Fruit fly (Drosophila melanogaster): ENCODE data around the gene CG3437.

Gene CG3437

DNA sequence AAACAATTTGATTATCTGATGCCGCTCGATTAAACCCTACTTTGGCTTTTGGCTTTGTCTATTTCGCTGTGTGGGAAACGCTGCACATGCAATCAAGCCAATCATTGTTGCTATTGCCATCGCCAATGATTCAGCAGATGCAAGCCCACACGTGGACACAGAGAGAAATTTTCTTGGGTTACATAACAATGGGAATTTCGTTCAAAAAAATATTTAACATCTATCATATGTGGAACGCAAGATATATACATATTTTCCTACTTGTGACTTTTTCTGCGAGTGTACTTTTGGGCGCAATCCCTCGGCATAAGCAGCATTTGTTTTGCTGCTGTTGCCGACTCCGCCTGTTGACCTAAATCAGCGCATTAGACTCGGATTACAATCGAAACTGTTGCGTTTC lies 38.1 kb downstream of the CG3437 start:
- peak; percentile 21 for TF ChIP-seq CG34367 (tag; optimal IDR thresholded peaks at IDR 0.05)
- TF ChIP-seq CG9948 (tag; optimal IDR thresholded peaks at IDR 0.05) = peak; percentile 45
- peak; percentile 21 for TF ChIP-seq Snoo (tag; optimal IDR thresholded peaks at IDR 0.05)
- peak; percentile 36 for TF ChIP-seq CG14655 (GFP tag; optimal IDR thresholded peaks at IDR 0.05)
- peak; percentile 53 for TF ChIP-seq CG8301 (tag; optimal IDR thresholded peaks at IDR 0.05)
- peak; percentile 5 for TF ChIP-seq Pif1B (GFP tag; optimal IDR thresholded peaks at IDR 0.05)
- peak; percentile 85 for TF ChIP-seq CG4496 (GFP tag; IDR thresholded peaks at IDR 0.05)
- TF ChIP-seq D1 (tag; optimal IDR thresholded peaks at IDR 0.05) = no peak
- no peak for TF ChIP-seq CG10348 (GFP tag; IDR thresholded peaks at IDR 0.05)
- TF ChIP-seq rn (GFP tag; IDR thresholded peaks at IDR 0.05) = peak; percentile 60
- TF ChIP-seq Ets98B (GFP tag; IDR thresholded peaks at IDR 0.05) = peak; percentile 85
- TF ChIP-seq EcR (GFP tag; optimal IDR thresholded peaks at IDR 0.05) = no peak
- TF ChIP-seq CG13204 (GFP tag; optimal IDR thresholded peaks at IDR 0.05) = no peak
- TF ChIP-seq gl (tag; optimal IDR thresholded peaks at IDR 0.05) = no peak
- peak; percentile 90 for TF ChIP-seq CG32121 (GFP tag; IDR thresholded peaks at IDR 0.05)
- TF ChIP-seq CG8159 (tag; optimal IDR thresholded peaks at IDR 0.05) = peak; percentile 47
- TF ChIP-seq Pif1A (GFP tag; optimal IDR thresholded peaks at IDR 0.05) = peak; percentile 61
- peak; percentile 62 for TF ChIP-seq CG12605 (GFP tag; IDR thresholded peaks at IDR 0.05)
- peak; percentile 40 for TF ChIP-seq CG15710 (tag; optimal IDR thresholded peaks at IDR 0.05)
- TF ChIP-seq fd96Ca (GFP tag; IDR thresholded peaks at IDR 0.05) = peak; percentile 89
- TF ChIP-seq CG17806 (tag; optimal IDR thresholded peaks at IDR 0.05) = peak; percentile 64

DNA sequence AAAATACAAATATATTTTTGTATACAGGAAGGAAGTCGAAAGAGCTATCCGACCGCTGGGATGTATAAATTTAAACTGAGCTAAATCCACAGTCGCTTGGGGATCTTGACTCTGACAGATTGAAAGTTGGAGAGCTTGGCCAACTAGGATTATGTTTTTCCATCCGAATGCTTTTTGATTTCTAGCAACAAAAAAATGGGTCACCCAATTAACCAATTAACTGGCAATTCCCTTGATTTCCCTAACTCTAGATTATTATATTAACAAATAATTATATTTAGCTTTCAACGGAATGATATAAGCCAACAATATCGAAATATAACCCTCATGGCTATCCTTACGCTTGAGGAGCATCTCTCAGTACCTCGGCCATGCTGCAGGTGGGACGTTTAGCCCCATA lies 40.2 kb downstream of the CG3437 start, which contains the start of gene CG3982:
TSS of gene CG3982 (minus strand) at position 101 of the 400 bp plus-strand sequence.
- TF ChIP-seq EcR (GFP tag; optimal IDR thresholded peaks at IDR 0.05) (no peak), CG8159 (tag; optimal IDR thresholded peaks at IDR 0.05) (no peak), fd96Ca (GFP tag; IDR thresholded peaks at IDR 0.05) (no peak), CG32121 (GFP tag; IDR thresholded peaks at IDR 0.05) (no peak), CG17806 (tag; optimal IDR thresholded peaks at IDR 0.05) (no peak), gl (tag; optimal IDR thresholded peaks at IDR 0.05) (no peak), CG8301 (tag; optimal IDR thresholded peaks at IDR 0.05) (no peak), CG34367 (tag; optimal IDR thresholded peaks at IDR 0.05) (no peak), CG4496 (GFP tag; IDR thresholded peaks at IDR 0.05) (no peak), Ets98B (GFP tag; IDR thresholded peaks at IDR 0.05) (no peak), CG10348 (GFP tag; IDR thresholded peaks at IDR 0.05) (no peak)

dm6 chr3L:9410754-9411423 lies 46.6 kb downstream of the CG3437 start, which contains the start of the genes CG4022 and Cpsf5:
CG4022 (minus strand) TSS chr3L:9410832.
Cpsf5 (plus strand) TSS chr3L:9411038.
- TF ChIP-seq CG34367 (tag; optimal IDR thresholded peaks at IDR 0.05) (peak; percentile 52), Pif1A (GFP tag; optimal IDR thresholded peaks at IDR 0.05) (peak; percentile 59), gl (tag; optimal IDR thresholded peaks at IDR 0.05) (no peak), D1 (tag; optimal IDR thresholded peaks at IDR 0.05) (no peak), fd96Ca (GFP tag; IDR thresholded peaks at IDR 0.05) (peak; percentile 65; the same call in 2 of the 3 replicates), EcR (GFP tag; optimal IDR thresholded peaks at IDR 0.05) (peak; percentile 64), CG4496 (GFP tag; IDR thresholded peaks at IDR 0.05) (peak; percentile 75; the same call in 2 of the 3 replicates), CG8159 (tag; optimal IDR thresholded peaks at IDR 0.05) (peak; percentile 61), CG13204 (GFP tag; optimal IDR thresholded peaks at IDR 0.05) (no peak), CG32121 (GFP tag; IDR thresholded peaks at IDR 0.05) (peak; percentile 70), CG10348 (GFP tag; IDR thresholded peaks at IDR 0.05) (no peak), CG9948 (tag; optimal IDR thresholded peaks at IDR 0.05) (peak; percentile 64), Ets98B (GFP tag; IDR thresholded peaks at IDR 0.05) (peak; percentile 61), CG12605 (GFP tag; IDR thresholded peaks at IDR 0.05) (peak; percentile 60), CG8301 (tag; optimal IDR thresholded peaks at IDR 0.05) (peak; percentile 36), Pif1B (GFP tag; optimal IDR thresholded peaks at IDR 0.05) (peak; percentile 57), rn (GFP tag; IDR thresholded peaks at IDR 0.05) (0 out of 2 replicates have a peak, but pooled peaks have one; percentile 7), CG14655 (GFP tag; optimal IDR thresholded peaks at IDR 0.05) (no peak), CG17806 (tag; optimal IDR thresholded peaks at IDR 0.05) (peak; percentile 61), Snoo (tag; optimal IDR thresholded peaks at IDR 0.05) (peak; percentile 51), CG15710 (tag; optimal IDR thresholded peaks at IDR 0.05) (peak; percentile 76)

- TF ChIP-seq CG13204 (GFP tag; optimal IDR thresholded peaks at IDR 0.05) (no peak), CG14655 (GFP tag; optimal IDR thresholded peaks at IDR 0.05) (no peak), CG12605 (GFP tag; IDR thresholded peaks at IDR 0.05) (no peak), CG17806 (tag; optimal IDR thresholded peaks at IDR 0.05) (no peak), CG4496 (GFP tag; IDR thresholded peaks at IDR 0.05) (no peak), CG8159 (tag; optimal IDR thresholded peaks at IDR 0.05) (no peak), fd96Ca (GFP tag; IDR thresholded peaks at IDR 0.05) (no peak), CG32121 (GFP tag; IDR thresholded peaks at IDR 0.05) (no peak), Pif1B (GFP tag; optimal IDR thresholded peaks at IDR 0.05) (no peak), CG10348 (GFP tag; IDR thresholded peaks at IDR 0.05) (no peak)
Observed at dm6 chr3L:9410030-9410589, 47.4 kb downstream of the CG3437 start.
